Worm (Caenorhabditis elegans) whole organism, late embryonic: Measurements from ENCODE around the gene elo-4.

Experiments used
- dmd-4 ChIP-seq: sonication (generic microtip); optimal IDR thresholded peaks from 2 replicates; lab custom pipeline; 2016; ENCODE audit warnings: borderline replicate concordance, missing genetic modification characterization, missing compliant biosample characterization
- elt-2 ChIP-seq: sonication (generic microtip); optimal IDR thresholded peaks from 2 replicates; lab custom pipeline; 2016; ENCODE audit warnings: missing genetic modification reagents, missing genetic modification characterization, missing compliant biosample characterization
- ets-4 ChIP-seq: sonication (generic microtip); optimal IDR thresholded peaks from 2 replicates; lab custom pipeline; 2016; ENCODE audit warnings: missing genetic modification characterization, missing compliant biosample characterization
- hlh-15 ChIP-seq: sonication (generic microtip); optimal IDR thresholded peaks from 2 replicates; lab custom pipeline; 2016; ENCODE audit warnings: missing genetic modification characterization, missing compliant biosample characterization
- hlh-30 ChIP-seq: sonication (generic microtip); optimal IDR thresholded peaks from 2 replicates; lab custom pipeline; 2017; ENCODE audit warnings: antibody characterized with exemption, missing genetic modification characterization, missing compliant biosample characterization; ENCODE audit not compliant: insufficient read depth
- lin-11 ChIP-seq: fragments of 200-800 bp; sonication (Bioruptor generic); optimal IDR thresholded peaks from 2 replicates; lab custom pipeline; 2018; ENCODE audit warnings: mild to moderate bottlenecking, missing genetic modification characterization, missing compliant biosample characterization
- nfya-1 ChIP-seq: sonication (generic microtip); optimal IDR thresholded peaks from 2 replicates; lab custom pipeline; 2017; ENCODE audit warnings: missing genetic modification characterization, mild to moderate bottlenecking, missing compliant biosample characterization, antibody characterized with exemption, moderate library complexity
- nhr-11 ChIP-seq: fragments of 150-350 bp; optimal IDR thresholded peaks from 2 replicates; lab custom pipeline; 2014; ENCODE audit warnings: missing biosample characterization, missing genetic modification characterization
- pax-1 ChIP-seq: fragments of 150-350 bp; optimal IDR thresholded peaks from 2 replicates; lab custom pipeline; 2014; ENCODE audit warnings: missing biosample characterization, missing genetic modification characterization
- pha-2 ChIP-seq: sonication (generic microtip); optimal IDR thresholded peaks from 2 replicates; lab custom pipeline; 2017; ENCODE audit warnings: mild to moderate bottlenecking, missing genetic modification characterization, missing compliant biosample characterization
- pqm-1 ChIP-seq: sonication (generic microtip); optimal IDR thresholded peaks from 2 replicates; lab custom pipeline; 2016; ENCODE audit warnings: missing genetic modification characterization, missing compliant biosample characterization
- ttx-3 ChIP-seq: sonication (generic microtip); optimal IDR thresholded peaks from 2 replicates; lab custom pipeline; 2016; ENCODE audit warnings: missing genetic modification reagents, missing genetic modification characterization, missing compliant biosample characterization
- ztf-16 ChIP-seq: sonication (generic microtip); optimal IDR thresholded peaks from 2 replicates; lab custom pipeline; 2017; ENCODE audit warnings: missing genetic modification characterization, missing compliant biosample characterization

- TF ChIP-seq dmd-4 (tag; lab: Kevin White, UChicago) (no peak), ztf-16 (no peak), lin-11 (tag; lab: Kevin White, UChicago) (no peak), pha-2 (tag; lab: Kevin White, UChicago) (no peak), elt-2 (tag; lab: Kevin White, UChicago) (no peak), nfya-1 (no peak), ttx-3 (tag; lab: Kevin White, UChicago) (no peak), pax-1 (tag; lab: Kevin White, UChicago) (no peak), hlh-30 (no peak), nhr-11 (tag; lab: Kevin White, UChicago) (no peak), hlh-15 (tag; lab: Kevin White, UChicago) (no peak), pqm-1 (tag; lab: Kevin White, UChicago) (no peak), ets-4 (tag; lab: Kevin White, UChicago) (no peak)
Observed at ce11 chrIII:9309840-9310239, 24.2 kb downstream of the elo-4 start.
